Worm (Caenorhabditis elegans): ENCODE data around the gene srh-185.

ce11 chrV:3024274-3024673, 41.8 kb upstream of the srh-185 start, which contains the start of gene asp-8:
- TF ChIP-seq ref-1 (GFP tag; conservative IDR thresholded peaks at IDR 0.05) (no peak), med-1 (GFP tag; optimal IDR thresholded peaks at IDR 0.05; ENCODE audit: insufficient read depth) (no peak), flt-1 (GFP tag; IDR thresholded peaks at IDR 0.05) (no peak), klf-2 (GFP tag; conservative IDR thresholded peaks at IDR 0.05) (no peak)

Data from whole organism, midembryonic.